Worm (Caenorhabditis elegans): ENCODE data around the gene mnk-1.

- TF ChIP-seq tlp-1 (tag; optimal IDR thresholded peaks at IDR 0.05) (no peak), nhr-84 (tag; optimal IDR thresholded peaks at IDR 0.05) (no peak), unc-62 (GFP tag; optimal IDR thresholded peaks at IDR 0.05) (no peak), nhr-12 (tag; optimal IDR thresholded peaks at IDR 0.05) (no peak), ztf-11 (tag; optimal IDR thresholded peaks at IDR 0.05) (no peak), lir-3 (tag; optimal IDR thresholded peaks at IDR 0.05; ENCODE audit: poor library complexity) (no peak), nhr-28 (tag; optimal IDR thresholded peaks at IDR 0.05) (no peak), Y116A8C.19 (tag; optimal IDR thresholded peaks at IDR 0.05; ENCODE audit: borderline replicate concordance) (no peak), dsc-1 (tag; optimal IDR thresholded peaks at IDR 0.05) (no peak), fos-1 (tag; optimal IDR thresholded peaks at IDR 0.05) (no peak), ceh-82 (tag; optimal IDR thresholded peaks at IDR 0.05) (no peak), hpl-2 (GFP tag; optimal IDR thresholded peaks at IDR 0.05) (no peak), ces-1 (GFP tag; optimal IDR thresholded peaks at IDR 0.05) (no peak)
These were observed 23.9 kb downstream of the mnk-1 start for ce11 chrII:10530907-10531306.
